Worm (Caenorhabditis elegans) whole organism, late embryonic: ENCODE data around the gene tax-6.

ENCODE experiments used
- K09A11.1 ChIP-seq: sonication (generic microtip); optimal IDR thresholded peaks from 2 replicates; lab custom pipeline; 2017; ENCODE audit warnings: antibody characterized with exemption, mild to moderate bottlenecking, missing genetic modification characterization, missing compliant biosample characterization; ENCODE audit not compliant: insufficient read depth
- T23F11.4 ChIP-seq: fragments of 200-800 bp; sonication (Bioruptor generic); optimal IDR thresholded peaks from 2 replicates; lab custom pipeline; 2018; ENCODE audit warnings: mild to moderate bottlenecking, missing genetic modification characterization, missing compliant biosample characterization
- Y22D7AL.16 ChIP-seq: sonication (generic microtip); optimal IDR thresholded peaks from 2 replicates; lab custom pipeline; 2016; ENCODE audit warnings: missing genetic modification characterization, missing compliant biosample characterization
- ceh-14 ChIP-seq: sonication (generic microtip); optimal IDR thresholded peaks from 2 replicates; lab custom pipeline; 2016; ENCODE audit warnings: missing genotype, missing genetic modification characterization, missing compliant biosample characterization
- ceh-18 ChIP-seq: sonication (generic microtip); optimal IDR thresholded peaks from 2 replicates; lab custom pipeline; 2016; ENCODE audit warnings: missing genetic modification characterization, missing compliant biosample characterization
- ceh-45 ChIP-seq: fragments of 200-800 bp; sonication (Bioruptor generic); IDR thresholded peaks from 2 replicates; pipeline ENCODE4 v1.3.6; 2022; ENCODE audit warnings: missing genetic modification reagents, missing genetic modification characterization, missing compliant biosample characterization
- ceh-6 ChIP-seq: fragments of 200-800 bp; sonication (Bioruptor generic); optimal IDR thresholded peaks from 2 replicates; lab custom pipeline; 2018; ENCODE audit warnings: mild to moderate bottlenecking, missing genetic modification characterization, missing compliant biosample characterization
- ceh-9 ChIP-seq: sonication (generic microtip); optimal IDR thresholded peaks from 2 replicates; lab custom pipeline; 2016; ENCODE audit warnings: mild to moderate bottlenecking, missing genetic modification characterization, inconsistent platforms, missing compliant biosample characterization
- dmd-4 ChIP-seq: sonication (generic microtip); optimal IDR thresholded peaks from 2 replicates; lab custom pipeline; 2016; ENCODE audit warnings: borderline replicate concordance, missing genetic modification characterization, missing compliant biosample characterization
- dve-1 ChIP-seq: sonication (generic microtip); optimal IDR thresholded peaks from 2 replicates; lab custom pipeline; 2017; ENCODE audit warnings: antibody characterized with exemption, mild to moderate bottlenecking, missing genetic modification characterization, missing compliant biosample characterization
- elt-2 ChIP-seq: sonication (generic microtip); optimal IDR thresholded peaks from 2 replicates; lab custom pipeline; 2016; ENCODE audit warnings: missing genetic modification reagents, missing genetic modification characterization, missing compliant biosample characterization
- elt-4 ChIP-seq: sonication (generic microtip); optimal IDR thresholded peaks from 2 replicates; lab custom pipeline; 2016; ENCODE audit warnings: missing genetic modification characterization, missing compliant biosample characterization
- ets-4 ChIP-seq: sonication (generic microtip); optimal IDR thresholded peaks from 2 replicates; lab custom pipeline; 2016; ENCODE audit warnings: missing genetic modification characterization, missing compliant biosample characterization
- eyg-1 ChIP-seq: sonication (generic microtip); optimal IDR thresholded peaks from 2 replicates; lab custom pipeline; 2016; ENCODE audit warnings: missing genotype, missing genetic modification characterization, missing compliant biosample characterization
- fax-1 ChIP-seq: sonication (generic microtip); optimal IDR thresholded peaks from 2 replicates; lab custom pipeline; 2016; ENCODE audit warnings: missing genotype, missing genetic modification characterization, missing compliant biosample characterization
- fkh-10 ChIP-seq: fragments of 150-350 bp; optimal IDR thresholded peaks from 2 replicates; lab custom pipeline; 2014; ENCODE audit warnings: missing biosample characterization, missing genetic modification reagents, missing genetic modification characterization
- fkh-6 ChIP-seq: sonication (generic microtip); optimal IDR thresholded peaks from 2 replicates; lab custom pipeline; 2016; ENCODE audit warnings: missing genetic modification characterization, missing compliant biosample characterization
- hlh-6 ChIP-seq: sonication (generic microtip); optimal IDR thresholded peaks from 2 replicates; lab custom pipeline; 2016; ENCODE audit warnings: missing genotype, missing genetic modification characterization, missing compliant biosample characterization
- hlh-8 ChIP-seq: sonication (generic microtip); optimal IDR thresholded peaks from 2 replicates; lab custom pipeline; 2016; ENCODE audit warnings: missing genotype, missing genetic modification characterization, missing compliant biosample characterization
- lin-11 ChIP-seq: fragments of 200-800 bp; sonication (Bioruptor generic); optimal IDR thresholded peaks from 2 replicates; lab custom pipeline; 2018; ENCODE audit warnings: mild to moderate bottlenecking, missing genetic modification characterization, missing compliant biosample characterization
- madf-2 ChIP-seq: sonication (generic microtip); optimal IDR thresholded peaks from 2 replicates; lab custom pipeline; 2017; ENCODE audit warnings: missing genetic modification characterization, missing compliant biosample characterization
- mec-3 ChIP-seq: sonication (generic microtip); optimal IDR thresholded peaks from 2 replicates; lab custom pipeline; 2016; ENCODE audit warnings: borderline replicate concordance, missing genetic modification characterization, missing compliant biosample characterization
- nfya-1 ChIP-seq: sonication (generic microtip); optimal IDR thresholded peaks from 2 replicates; lab custom pipeline; 2017; ENCODE audit warnings: missing genetic modification characterization, mild to moderate bottlenecking, missing compliant biosample characterization, antibody characterized with exemption, moderate library complexity
- nhr-11 ChIP-seq: fragments of 150-350 bp; optimal IDR thresholded peaks from 2 replicates; lab custom pipeline; 2014; ENCODE audit warnings: missing biosample characterization, missing genetic modification characterization
- nhr-232 ChIP-seq: sonication (generic microtip); optimal IDR thresholded peaks from 2 replicates; lab custom pipeline; 2016; ENCODE audit warnings: missing genetic modification characterization, missing compliant biosample characterization
- npax-4 ChIP-seq: sonication (generic microtip); optimal IDR thresholded peaks from 2 replicates; lab custom pipeline; 2016; ENCODE audit warnings: missing genetic modification characterization, missing compliant biosample characterization
- pag-3 ChIP-seq: sonication (generic microtip); optimal IDR thresholded peaks from 2 replicates; lab custom pipeline; 2016; ENCODE audit warnings: missing compliant biosample characterization, missing genetic modification characterization, borderline replicate concordance
- pax-1 ChIP-seq: fragments of 150-350 bp; optimal IDR thresholded peaks from 2 replicates; lab custom pipeline; 2014; ENCODE audit warnings: missing biosample characterization, missing genetic modification characterization
- pha-4 ChIP-seq: fragments of 150-350 bp; optimal IDR thresholded peaks from 2 replicates; lab custom pipeline; 2018; ENCODE audit warnings: missing biosample characterization, missing genetic modification reagents, missing genetic modification characterization
- pros-1 ChIP-seq: fragments of 150-350 bp; optimal IDR thresholded peaks from 2 replicates; lab custom pipeline; 2014; ENCODE audit warnings: missing biosample characterization, missing genetic modification reagents, missing genetic modification characterization
- ref-2 ChIP-seq: sonication (generic microtip); optimal IDR thresholded peaks from 2 replicates; lab custom pipeline; 2016; ENCODE audit warnings: missing genetic modification characterization, missing compliant biosample characterization
- rnt-1 ChIP-seq: sonication (generic microtip); optimal IDR thresholded peaks from 2 replicates; lab custom pipeline; 2016; ENCODE audit warnings: missing genetic modification characterization, missing compliant biosample characterization
- sdc-2 ChIP-seq: sonication (generic microtip); optimal IDR thresholded peaks from 2 replicates; lab custom pipeline; 2016; ENCODE audit warnings: missing genotype, missing genetic modification characterization, missing compliant biosample characterization
- sox-2 ChIP-seq: fragments of 200-800 bp; sonication (Bioruptor generic); IDR thresholded peaks from 2 replicates; pipeline ENCODE4 v1.3.6; 2022; ENCODE audit warnings: missing genetic modification reagents, missing genetic modification characterization, missing compliant biosample characterization
- syd-9 ChIP-seq: sonication (generic microtip); optimal IDR thresholded peaks from 2 replicates; lab custom pipeline; 2016; ENCODE audit warnings: mild to moderate bottlenecking, missing genetic modification characterization, moderate library complexity, missing compliant biosample characterization
- tbx-2 ChIP-seq: sonication (generic microtip); optimal IDR thresholded peaks from 2 replicates; lab custom pipeline; 2016; ENCODE audit warnings: missing genetic modification characterization, missing compliant biosample characterization
- tbx-7 ChIP-seq: sonication (generic microtip); optimal IDR thresholded peaks from 2 replicates; lab custom pipeline; 2016; ENCODE audit warnings: missing genotype, missing genetic modification characterization, missing compliant biosample characterization
- unc-42 ChIP-seq: sonication (generic microtip); optimal IDR thresholded peaks from 2 replicates; lab custom pipeline; 2016; ENCODE audit warnings: missing genotype, missing genetic modification characterization, missing compliant biosample characterization
- zip-5 ChIP-seq: sonication (generic microtip); optimal IDR thresholded peaks from 2 replicates; lab custom pipeline; 2016; ENCODE audit warnings: missing genetic modification characterization, missing compliant biosample characterization

The tax-6 gene

DNA sequence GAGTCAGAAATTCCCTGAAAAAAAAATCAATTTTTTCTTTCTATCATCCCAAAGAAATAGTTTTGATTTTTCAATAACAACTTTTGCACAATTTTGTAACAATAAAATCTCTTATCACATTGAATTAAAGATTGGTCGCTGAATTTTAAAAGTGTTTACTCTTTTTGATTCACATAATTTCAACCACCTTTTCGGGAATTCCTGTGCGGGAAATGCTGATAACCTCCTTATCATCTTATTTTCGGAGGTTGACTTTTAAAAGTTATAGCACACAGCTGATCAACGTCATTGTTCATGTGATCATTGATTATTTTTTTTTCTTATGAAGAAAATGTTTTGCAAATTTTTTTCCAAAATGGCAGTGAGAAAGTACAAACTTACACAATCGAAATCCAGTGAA is 42.0 kb upstream of the tax-6 start:
- TF ChIP-seq ets-4 (no peak), ceh-45 (GFP tag; lab: Robert Waterston, UW) (no peak), unc-42 (tag; lab: Kevin White, UChicago) (no peak), K09A11.1 (tag; lab: Kevin White, UChicago) (no peak)
- TF ChIP-seq, all 69 proteins: peak for 0

DNA sequence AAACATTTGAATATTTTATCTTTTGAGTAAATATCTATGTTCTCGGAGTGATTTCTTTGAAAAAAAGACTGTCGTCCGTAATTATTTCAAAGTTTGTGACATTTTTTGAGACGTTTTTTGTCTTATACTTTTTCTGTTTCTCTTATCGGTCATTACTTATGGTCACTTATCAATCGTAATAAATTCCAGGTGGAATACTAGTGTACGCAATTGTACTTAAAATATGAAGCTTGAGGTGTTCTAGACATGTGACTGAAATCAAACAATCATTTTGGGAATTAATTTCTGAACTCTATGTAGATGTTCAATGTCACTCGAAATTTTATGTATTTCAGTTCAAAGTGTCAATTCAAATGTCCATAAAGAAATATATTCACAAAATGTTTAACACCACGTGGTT is 40.9 kb upstream of the tax-6 start:
- TF ChIP-seq mec-3 (tag; lab: Kevin White, UChicago) (no peak), ceh-9 (tag; lab: Kevin White, UChicago) (no peak), sdc-2 (tag; lab: Kevin White, UChicago) (no peak), pha-4 (tag; lab: Kevin White, UChicago) (no peak), fkh-10 (GFP tag; lab: Kevin White, UChicago) (no peak), sox-2 (no peak)

- TF ChIP-seq pag-3 (tag; lab: Kevin White, UChicago): no peak
Observed at ce11 chrIV:10538584-10538983, 37.2 kb upstream of the tax-6 start, which contains the start of gene T07G12.4. T07G12.4 (minus strand) TSS chrIV:10538684.

ce11 chrIV:10533639-10534038 is 32.2 kb upstream of the tax-6 start, which contains the start of gene T07G12.3:
T07G12.3 (plus strand) TSS chrIV:10533939.
- no peak for TF ChIP-seq zip-5 (tag; lab: Kevin White, UChicago)
- TF ChIP-seq fax-1: no peak
- TF ChIP-seq nhr-232 (tag; lab: Kevin White, UChicago): no peak
- no peak for TF ChIP-seq ceh-45 (GFP tag; lab: Robert Waterston, UW)
- TF ChIP-seq sox-2: no peak
- TF ChIP-seq T23F11.4 (GFP tag; lab: Kevin White, UChicago): no peak
- TF ChIP-seq madf-2 (tag; lab: Kevin White, UChicago): no peak
- TF ChIP-seq hlh-6 (tag; lab: Kevin White, UChicago): no peak
- TF ChIP-seq Y22D7AL.16 (tag; lab: Kevin White, UChicago): no peak
- TF ChIP-seq elt-4 (tag; lab: Kevin White, UChicago): no peak
- no peak for TF ChIP-seq hlh-8 (tag; lab: Kevin White, UChicago)
- no peak for TF ChIP-seq fkh-6
- no peak for TF ChIP-seq pros-1
- TF ChIP-seq npax-4 (tag; lab: Kevin White, UChicago): no peak
- TF ChIP-seq eyg-1 (tag; lab: Kevin White, UChicago): no peak
- TF ChIP-seq tbx-2: no peak

ce11 chrIV:10530648-10531047 is 29.2 kb upstream of the tax-6 start, which contains the start of gene T07G12.2:
T07G12.2 (plus strand) TSS chrIV:10530709.
- TF ChIP-seq nhr-11 (tag; lab: Kevin White, UChicago): no peak
- no peak for TF ChIP-seq zip-5 (tag; lab: Kevin White, UChicago)
- no peak for TF ChIP-seq eyg-1 (tag; lab: Kevin White, UChicago)
- TF ChIP-seq dve-1: no peak
- no peak for TF ChIP-seq syd-9

- no peak for TF ChIP-seq ceh-6 (GFP tag; lab: Kevin White, UChicago)
- peak; percentile 27 for TF ChIP-seq unc-42 (tag; lab: Kevin White, UChicago)
Observed at ce11 chrIV:10524095-10524829, 22.9 kb upstream of the tax-6 start, which contains the start of gene C02F4.5. C02F4.5 (minus strand) TSS chrIV:10524145.

DNA sequence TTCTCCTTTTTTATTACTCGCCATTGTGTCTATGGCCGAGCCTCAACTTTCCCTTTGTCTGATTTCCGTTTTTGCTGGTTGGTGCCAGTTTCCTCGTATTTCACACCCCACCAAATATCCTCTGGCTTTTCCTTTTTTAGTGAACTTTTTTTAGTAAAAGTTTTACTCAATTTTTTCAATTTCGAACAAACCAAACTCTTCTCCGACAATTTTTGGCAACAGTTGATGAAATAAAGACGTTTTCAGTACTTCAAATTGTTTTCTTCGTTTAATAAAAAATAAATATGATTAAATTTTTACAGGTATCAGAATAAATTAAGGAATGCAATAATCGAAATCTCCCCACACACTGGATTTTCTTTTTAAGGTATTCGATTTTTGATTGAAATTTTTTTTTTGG is 19.7 kb upstream of the tax-6 start, which contains the start of gene cal-4:
TSS of gene cal-4 (plus strand) at position 301 of the 400 bp plus-strand sequence.
- TF ChIP-seq pax-1 (tag; lab: Kevin White, UChicago) (no peak), rnt-1 (tag; lab: Kevin White, UChicago) (no peak), pros-1 (no peak), T23F11.4 (GFP tag; lab: Kevin White, UChicago) (no peak), nfya-1 (tag; lab: Kevin White, UChicago) (no peak), pag-3 (tag; lab: Kevin White, UChicago) (no peak), elt-2 (tag; lab: Kevin White, UChicago) (no peak), sdc-2 (tag; lab: Kevin White, UChicago) (no peak), Y22D7AL.16 (tag; lab: Kevin White, UChicago) (no peak), tbx-7 (tag; lab: Kevin White, UChicago) (no peak), lin-11 (tag; lab: Kevin White, UChicago) (no peak), ceh-18 (tag; lab: Kevin White, UChicago) (no peak), zip-5 (tag; lab: Kevin White, UChicago) (no peak), dmd-4 (tag; lab: Kevin White, UChicago) (no peak), ref-2 (tag; lab: Kevin White, UChicago) (no peak), npax-4 (tag; lab: Kevin White, UChicago) (no peak), ceh-14 (tag; lab: Kevin White, UChicago) (no peak)
